Fruit fly (Drosophila melanogaster) whole organism, embryonic: ENCODE results near the gene CG18135.

ENCODE experiments used
- Bgb ChIP-seq: fragments of 200-800 bp; sonication (Bioruptor generic); IDR thresholded peaks from 2 replicates; pipeline ENCODE4 v1.3.6; 2022; ENCODE audit warnings: missing biosample characterization, missing genetic modification characterization; ENCODE audit not compliant: partially characterized antibody
- CG10979 ChIP-seq: fragments of 200-800 bp; sonication (Bioruptor generic); optimal IDR thresholded peaks from 2 replicates; lab custom pipeline; 2018; ENCODE audit warnings: missing biosample characterization, mild to moderate bottlenecking, missing genetic modification characterization, moderate library complexity
- CG15073 ChIP-seq: fragments of 200-800 bp; sonication (Bioruptor generic); optimal IDR thresholded peaks from 2 replicates; lab custom pipeline; 2016; ENCODE audit warnings: missing biosample characterization, missing genetic modification characterization
- CG15601 ChIP-seq: fragments of 200-800 bp; sonication (Bioruptor generic); optimal IDR thresholded peaks from 3 replicates; lab custom pipeline; 2019; ENCODE audit warnings: missing biosample characterization, mild to moderate bottlenecking, missing genetic modification characterization, moderate library complexity
- CG15696 ChIP-seq: fragments of 200-800 bp; sonication (Bioruptor generic); optimal IDR thresholded peaks from 2 replicates; lab custom pipeline; 2019; ENCODE audit warnings: missing biosample characterization, mild to moderate bottlenecking, missing genetic modification characterization, moderate library complexity
- CG1602 ChIP-seq: fragments of 200-800 bp; sonication (Bioruptor generic); optimal IDR thresholded peaks from 3 replicates; lab custom pipeline; 2016; ENCODE audit warnings: missing biosample characterization, missing genetic modification characterization
- CG17361 ChIP-seq: fragments of 200-800 bp; sonication (Bioruptor generic); IDR thresholded peaks from 3 replicates; pipeline ENCODE4 v1.3.6; 2022; ENCODE audit warnings: missing biosample characterization, missing genetic modification characterization
- CG17385 ChIP-seq: fragments of 200-800 bp; sonication (Bioruptor generic); optimal IDR thresholded peaks from 3 replicates; lab custom pipeline; 2018; ENCODE audit warnings: missing biosample characterization, mild to moderate bottlenecking, missing genetic modification characterization
- CG18262 ChIP-seq: fragments of 200-800 bp; optimal IDR thresholded peaks from 3 replicates; lab custom pipeline; 2019; ENCODE audit warnings: missing biosample characterization, mild to moderate bottlenecking, missing genetic modification characterization, moderate library complexity
- CG2712 ChIP-seq: fragments of 200-800 bp; optimal IDR thresholded peaks from 3 replicates; lab custom pipeline; 2019; ENCODE audit warnings: missing biosample characterization, mild to moderate bottlenecking, missing genetic modification characterization, moderate library complexity
- CG33557 ChIP-seq: fragments of 200-800 bp; sonication (Bioruptor generic); optimal IDR thresholded peaks from 2 replicates; lab custom pipeline; 2019; ENCODE audit warnings: missing biosample characterization, mild to moderate bottlenecking, missing genetic modification characterization, moderate library complexity
- CG4360 ChIP-seq: fragments of 200-800 bp; sonication (Bioruptor generic); IDR thresholded peaks from 2 replicates; pipeline ENCODE4 v1.3.6; 2022; ENCODE audit warnings: missing biosample characterization, missing genetic modification characterization
- CG6272 ChIP-seq: fragments of 200-800 bp; sonication (Bioruptor generic); IDR thresholded peaks from 2 replicates; pipeline ENCODE4 v1.3.6; 2022; ENCODE audit warnings: missing biosample characterization, missing genetic modification characterization
- CG7745 ChIP-seq: fragments of 200-800 bp; sonication (Bioruptor generic); optimal IDR thresholded peaks from 2 replicates; lab custom pipeline; 2018; ENCODE audit warnings: missing biosample characterization, mild to moderate bottlenecking, missing genetic modification characterization, moderate library complexity
- CG7839 ChIP-seq: fragments of 200-800 bp; sonication (Bioruptor generic); optimal IDR thresholded peaks from 3 replicates; lab custom pipeline; 2018; ENCODE audit warnings: missing biosample characterization, mild to moderate bottlenecking, missing genetic modification characterization, moderate library complexity
- CG8478 ChIP-seq: fragments of >200 bp; optimal IDR thresholded peaks from 2 replicates; lab custom pipeline; 2018
- CG9727 ChIP-seq: fragments of 200-800 bp; sonication (Bioruptor generic); optimal IDR thresholded peaks from 3 replicates; lab custom pipeline; 2017; ENCODE audit warnings: missing biosample characterization, mild to moderate bottlenecking, missing genetic modification characterization
- Fer1 ChIP-seq: fragments of 200-800 bp; sonication (Bioruptor generic); optimal IDR thresholded peaks from 2 replicates; lab custom pipeline; 2017; ENCODE audit warnings: missing biosample characterization, mild to moderate bottlenecking, missing genetic modification characterization
- Kr ChIP-seq: fragments of 200-800 bp; sonication (Bioruptor generic); optimal IDR thresholded peaks from 2 replicates; lab custom pipeline; 2017; ENCODE audit warnings: missing biosample characterization, mild to moderate bottlenecking, missing genetic modification characterization
- Mad ChIP-seq: fragments of 200-800 bp; sonication (Bioruptor generic); optimal IDR thresholded peaks from 2 replicates; lab custom pipeline; 2016; ENCODE audit warnings: missing biosample characterization, missing genetic modification characterization
- Med ChIP-seq: fragments of 200-800 bp; sonication (Bioruptor generic); peaks from one replicate; lab custom pipeline; 2016; ENCODE audit warnings: missing biosample characterization, missing genetic modification characterization, mild to moderate bottlenecking, inconsistent platforms, moderate library complexity
- Stat92E ChIP-seq, 3 experiments: fragments of >200 bp in 2 of 3; fragments of 200-800 bp in 1 of 3; sonication (Bioruptor generic) in 1 of 3; optimal IDR thresholded peaks; 2 replicates each; lab custom pipeline; 2017 to 2019; ENCODE audit warnings: missing biosample characterization in 3 of 3, missing genetic modification characterization in 3 of 3, mild to moderate bottlenecking in 1 of 3, moderate library complexity in 1 of 3
- Xrp1 ChIP-seq: fragments of 200-800 bp; sonication (Bioruptor generic); IDR thresholded peaks from 2 replicates; pipeline ENCODE4 v1.3.6; 2022; ENCODE audit warnings: missing biosample characterization, missing genetic modification characterization
- abd-A ChIP-seq: fragments of 200-800 bp; sonication (Bioruptor generic); optimal IDR thresholded peaks from 3 replicates; lab custom pipeline; 2019; ENCODE audit warnings: missing biosample characterization, mild to moderate bottlenecking, missing genetic modification characterization, moderate library complexity
- az2 ChIP-seq: fragments of 200-800 bp; sonication (Bioruptor generic); optimal IDR thresholded peaks from 3 replicates; lab custom pipeline; 2016; ENCODE audit warnings: missing biosample characterization, missing genetic modification characterization
- bsh ChIP-seq, 2 experiments: fragments of 200-800 bp; sonication (Bioruptor generic); optimal IDR thresholded peaks; 2 replicates each; lab custom pipeline; 2017 to 2018; ENCODE audit warnings: mild to moderate bottlenecking in 2 of 2, missing biosample characterization in 2 of 2, missing genetic modification characterization in 2 of 2, moderate library complexity in 1 of 2
- btn ChIP-seq: fragments of 200-800 bp; sonication (Bioruptor generic); optimal IDR thresholded peaks from 2 replicates; lab custom pipeline; 2016; ENCODE audit warnings: missing biosample characterization, missing genetic modification characterization
- cad ChIP-seq: fragments of >200 bp; optimal IDR thresholded peaks from 2 replicates; lab custom pipeline; 2017; ENCODE audit warnings: missing biosample characterization, missing genetic modification characterization
- crol ChIP-seq: fragments of 200-800 bp; sonication (Bioruptor generic); IDR thresholded peaks from 2 replicates; pipeline ENCODE4 v1.3.6; 2022; ENCODE audit warnings: missing biosample characterization, missing genetic modification characterization
- dm ChIP-seq: fragments of 200-800 bp; sonication (Bioruptor generic); optimal IDR thresholded peaks from 3 replicates; lab custom pipeline; 2016; ENCODE audit warnings: missing biosample characterization, missing genetic modification characterization
- dmrt11E ChIP-seq: fragments of 200-800 bp; sonication (Bioruptor generic); optimal IDR thresholded peaks from 3 replicates; lab custom pipeline; 2018; ENCODE audit warnings: missing biosample characterization, mild to moderate bottlenecking, missing genetic modification characterization, moderate library complexity
- fu2 ChIP-seq: fragments of 200-800 bp; sonication (Bioruptor generic); optimal IDR thresholded peaks from 2 replicates; lab custom pipeline; 2016; ENCODE audit warnings: missing biosample characterization, missing genetic modification characterization
- gcm ChIP-seq: fragments of 200-800 bp; sonication (Bioruptor generic); optimal IDR thresholded peaks from 2 replicates; lab custom pipeline; 2019; ENCODE audit warnings: missing biosample characterization, mild to moderate bottlenecking, missing genetic modification characterization, moderate library complexity
- gem ChIP-seq: fragments of 200-800 bp; sonication (Bioruptor generic); optimal IDR thresholded peaks from 2 replicates; lab custom pipeline; 2019; ENCODE audit warnings: missing biosample characterization, mild to moderate bottlenecking, missing genetic modification characterization, moderate library complexity
- hkb ChIP-seq, 2 experiments: fragments of 200-800 bp in 1 of 2; fragments of >200 bp in 1 of 2; sonication (Bioruptor generic) in 1 of 2; IDR thresholded peaks in 1 of 2; optimal IDR thresholded peaks in 1 of 2; 2 replicates each; pipeline versions ENCODE4 v1.3.6 to Lab custom; 2017 to 2022; ENCODE audit warnings: missing biosample characterization in 1 of 2, missing genetic modification characterization in 1 of 2
- kni ChIP-seq: fragments of 200-800 bp; sonication (Bioruptor generic); optimal IDR thresholded peaks from 3 replicates; lab custom pipeline; 2017; ENCODE audit warnings: mild to moderate bottlenecking, missing biosample characterization, missing genetic modification reagents, missing genetic modification characterization
- nom ChIP-seq: fragments of 200-800 bp; sonication (Bioruptor generic); optimal IDR thresholded peaks from 2 replicates; lab custom pipeline; 2017; ENCODE audit warnings: missing biosample characterization, missing genetic modification characterization, mild to moderate bottlenecking, moderate library complexity, missing genetic modification reagents
- oc ChIP-seq: fragments of 200-800 bp; sonication (Bioruptor generic); optimal IDR thresholded peaks from 2 replicates; lab custom pipeline; 2018; ENCODE audit warnings: missing biosample characterization, mild to moderate bottlenecking, missing genetic modification characterization, moderate library complexity
- odd ChIP-seq: fragments of 200-800 bp; sonication (Bioruptor generic); optimal IDR thresholded peaks from 2 replicates; lab custom pipeline; 2017; ENCODE audit warnings: missing biosample characterization, mild to moderate bottlenecking, missing genetic modification characterization
- row ChIP-seq: fragments of 200-800 bp; sonication (Bioruptor generic); IDR thresholded peaks from 3 replicates; pipeline ENCODE4 v1.3.6; 2022; ENCODE audit warnings: missing biosample characterization, missing genetic modification characterization
- sd ChIP-seq: fragments of 200-800 bp; sonication (Bioruptor generic); optimal IDR thresholded peaks from 3 replicates; lab custom pipeline; 2018; ENCODE audit warnings: missing biosample characterization, mild to moderate bottlenecking, missing genetic modification characterization, moderate library complexity
- sens ChIP-seq: fragments of 200-800 bp; sonication (Bioruptor generic); peaks from one replicate; lab custom pipeline; 2016; ENCODE audit warnings: missing biosample characterization, missing genetic modification characterization
- unpg ChIP-seq: fragments of 200-800 bp; sonication (Bioruptor generic); optimal IDR thresholded peaks from 3 replicates; lab custom pipeline; 2018; ENCODE audit warnings: missing biosample characterization, mild to moderate bottlenecking, missing genetic modification characterization, moderate library complexity
- zen ChIP-seq: fragments of 200-800 bp; sonication (Bioruptor generic); optimal IDR thresholded peaks from 3 replicates; lab custom pipeline; 2018; ENCODE audit warnings: missing biosample characterization, mild to moderate bottlenecking, missing genetic modification characterization, moderate library complexity
- zf30C ChIP-seq: fragments of 200-800 bp; sonication (Bioruptor generic); optimal IDR thresholded peaks from 3 replicates; lab custom pipeline; 2018; ENCODE audit warnings: missing biosample characterization, mild to moderate bottlenecking, missing genetic modification characterization

CG18135 gene

dm6 chr3L:19037051-19037450, 39.0 kb upstream of the CG18135 start:
- TF ChIP-seq CG7745 (tag; lab: Kevin White, UChicago) (peak; percentile 42), CG9727 (GFP tag; lab: Kevin White, UChicago) (peak; percentile 3), dmrt11E (peak; percentile 12), btn (GFP tag; lab: Kevin White, UChicago) (no peak), CG15696 (tag; lab: Kevin White, UChicago) (peak; percentile 12), CG15073 (GFP tag; lab: Kevin White, UChicago) (no peak), CG18262 (peak; percentile 7), CG15601 (tag; lab: Kevin White, UChicago) (peak; percentile 9), unpg (GFP tag; lab: Kevin White, UChicago) (no peak), CG4360 (GFP tag; lab: Robert Waterston, UW) (peak; percentile 40; the same call in 1 of the 2 replicates), CG2712 (tag; lab: Kevin White, UChicago) (peak; percentile 6), hkb (optimal IDR thresholded peaks at IDR 0.05; lab: Kevin White, UChicago) (no peak), hkb (GFP tag; IDR thresholded peaks at IDR 0.05; lab: Robert Waterston, UW) (0 out of 2 replicates have a peak, but pooled peaks have one; percentile 22), CG33557 (peak; percentile 54), bsh (GFP tag; optimal IDR thresholded peaks at IDR 0.05; lab: Kevin White, UChicago) (peak in 1 of 2 experiments; percentile 11), Med (peak; percentile 15), CG10979 (tag; lab: Kevin White, UChicago) (no peak), sens (GFP tag; lab: Kevin White, UChicago) (peak; percentile 50)

dm6 chr3L:19036119-19036518, 38.0 kb upstream of the CG18135 start:
- TF ChIP-seq Kr (GFP tag; lab: Kevin White, UChicago) (peak; percentile 91), oc (tag; lab: Kevin White, UChicago) (peak; percentile 89), abd-A (tag; lab: Kevin White, UChicago) (peak; percentile 39), zen (tag; lab: Kevin White, UChicago) (peak; percentile 74), CG18262 (no peak), CG6272 (GFP tag; lab: Robert Waterston, UW) (no peak), cad (peak; percentile 50), CG1602 (no peak), sd (tag; lab: Kevin White, UChicago) (peak; percentile 94), Stat92E (GFP tag; optimal IDR thresholded peaks at IDR 0.05; lab: Kevin White, UChicago) (peak in 1 of 3 experiments; percentile 87), kni (GFP tag; lab: Kevin White, UChicago) (peak; percentile 76), crol (GFP tag; lab: Robert Waterston, UW) (0 out of 2 replicates have a peak, but pooled peaks have one; percentile 24), gcm (GFP tag; lab: Kevin White, UChicago) (peak; percentile 33)

dm6 chr3L:19035163-19035900, 37.2 kb upstream of the CG18135 start:
- TF ChIP-seq CG17385 (GFP tag; lab: Kevin White, UChicago) (no peak), row (GFP tag; lab: Robert Waterston, UW) (peak; percentile 30; the same call in 1 of the 3 replicates), CG8478 (no peak), Xrp1 (GFP tag; lab: Robert Waterston, UW) (peak; percentile 41; the same call in 1 of the 2 replicates), dm (GFP tag; lab: Kevin White, UChicago) (no peak), btn (GFP tag; lab: Kevin White, UChicago) (no peak), bsh (GFP tag; optimal IDR thresholded peaks at IDR 0.05; lab: Kevin White, UChicago) (peak in 1 of 2 experiments; percentile 38), Mad (no peak), nom (peak; percentile 22), Fer1 (peak; percentile 6), fu2 (GFP tag; lab: Kevin White, UChicago) (no peak), zf30C (peak; percentile 14), odd (GFP tag; lab: Kevin White, UChicago) (no peak), CG7839 (tag; lab: Kevin White, UChicago) (peak; percentile 19), Bgb (GFP tag; lab: Robert Waterston, UW) (no peak), CG17361 (GFP tag; lab: Robert Waterston, UW) (peak; percentile 29; the same call in 1 of the 3 replicates), az2 (GFP tag; lab: Kevin White, UChicago) (no peak), gem (tag; lab: Kevin White, UChicago) (peak; percentile 53), CG10979 (tag; lab: Kevin White, UChicago) (peak; percentile 25)
